Worm (Caenorhabditis elegans) whole organism, young adult: ENCODE measurements around the gene R07B7.12.

Source experiments
- bed-1 ChIP-seq: fragments of 200-800 bp; sonication (Bioruptor generic); IDR thresholded peaks from 2 replicates; pipeline ENCODE4 v1.3.6; 2022; ENCODE audit warnings: missing genetic modification reagents, missing genetic modification characterization, missing compliant biosample characterization
- lag-1 ChIP-seq: fragments of 200-800 bp; sonication (Bioruptor generic); IDR thresholded peaks from 2 replicates; pipeline ENCODE4 v1.3.6; 2022; ENCODE audit warnings: missing genetic modification reagents, missing genetic modification characterization, missing compliant biosample characterization
- lin-35 ChIP-seq, 3 experiments: fragments of 150-350 bp in 2 of 3; sonication (generic microtip) in 1 of 3; optimal IDR thresholded peaks; 2 replicates each; lab custom pipeline; 2014 to 2018; ENCODE audit warnings: missing biosample characterization in 3 of 3, missing genetic modification characterization in 3 of 3, missing genetic modification reagents in 3 of 3
- madf-10 ChIP-seq: sonication (generic microtip); optimal IDR thresholded peaks from 2 replicates; lab custom pipeline; 2016; ENCODE audit warnings: mild to moderate bottlenecking, missing genetic modification characterization, missing compliant biosample characterization

ce11 chrV:12121274-12121673 is 32.4 kb downstream of the R07B7.12 start, which contains the start of gene C13C4.6:
- TF ChIP-seq bed-1 (GFP tag; lab: Robert Waterston, UW) (no peak), madf-10 (tag; lab: Kevin White, UChicago) (no peak), lag-1 (no peak), lin-35 (GFP tag; optimal IDR thresholded peaks at IDR 0.05; lab: Kevin White, UChicago) (no peak)
